Fruit fly (Drosophila melanogaster) whole organism, embryonic: Measurements from ENCODE around the gene RpS9.

Source experiments
- Aef1 ChIP-seq: fragments of 200-800 bp; sonication (Bioruptor generic); IDR thresholded peaks from 3 replicates; pipeline ENCODE4 v1.3.6; 2022; ENCODE audit warnings: missing biosample characterization, missing genetic modification characterization
- Atf6 ChIP-seq: fragments of 200-800 bp; sonication (Bioruptor generic); IDR thresholded peaks from 2 replicates; pipeline ENCODE4 v1.3.6; 2022; ENCODE audit warnings: missing biosample characterization, missing genetic modification characterization
- B-H2 ChIP-seq: fragments of 200-800 bp; sonication (Bioruptor generic); optimal IDR thresholded peaks from 2 replicates; lab custom pipeline; 2018; ENCODE audit warnings: missing biosample characterization, mild to moderate bottlenecking, missing genetic modification characterization
- BEAF-32 ChIP-seq: fragments of 200-800 bp; sonication (Bioruptor generic); optimal IDR thresholded peaks from 3 replicates; lab custom pipeline; 2017; ENCODE audit warnings: missing biosample characterization, missing genetic modification characterization, mild to moderate bottlenecking, moderate library complexity, missing genetic modification reagents
- Bdp1 ChIP-seq: fragments of 200-800 bp; sonication (Bioruptor generic); optimal IDR thresholded peaks from 3 replicates; lab custom pipeline; 2016; ENCODE audit warnings: missing biosample characterization, missing genetic modification characterization
- CG10209 ChIP-seq: fragments of 200-800 bp; sonication (Bioruptor generic); optimal IDR thresholded peaks from 3 replicates; lab custom pipeline; 2017; ENCODE audit warnings: missing biosample characterization, mild to moderate bottlenecking, missing genetic modification characterization, missing genetic modification reagents
- CG11560 ChIP-seq: fragments of 200-800 bp; sonication (Bioruptor generic); IDR thresholded peaks from 3 replicates; pipeline ENCODE4 v1.3.6; 2022; ENCODE audit warnings: missing biosample characterization, missing genetic modification characterization
- CG13287 ChIP-seq: fragments of 200-800 bp; sonication (Bioruptor generic); IDR thresholded peaks from 2 replicates; pipeline ENCODE4 v1.3.6; 2022; ENCODE audit warnings: missing biosample characterization, missing genetic modification characterization; ENCODE audit not compliant: partially characterized antibody
- CG14014 ChIP-seq: fragments of 200-800 bp; sonication (Bioruptor generic); IDR thresholded peaks from 2 replicates; pipeline ENCODE4 v1.3.6; 2022; ENCODE audit warnings: missing biosample characterization, missing genetic modification characterization
- CG14050 ChIP-seq: fragments of 200-800 bp; sonication (Bioruptor generic); IDR thresholded peaks from 3 replicates; pipeline ENCODE4 v1.3.6; 2022; ENCODE audit warnings: missing biosample characterization, missing genetic modification characterization
- CG14667 ChIP-seq: fragments of 200-800 bp; sonication (Bioruptor generic); IDR thresholded peaks from 2 replicates; pipeline ENCODE4 v1.3.6; 2022; ENCODE audit warnings: missing biosample characterization, missing genetic modification characterization
- CG15011 ChIP-seq: fragments of 200-800 bp; sonication (Bioruptor generic); optimal IDR thresholded peaks from 3 replicates; lab custom pipeline; 2018; ENCODE audit warnings: missing biosample characterization, mild to moderate bottlenecking, missing genetic modification characterization
- CG15073 ChIP-seq: fragments of 200-800 bp; sonication (Bioruptor generic); optimal IDR thresholded peaks from 2 replicates; lab custom pipeline; 2016; ENCODE audit warnings: missing biosample characterization, missing genetic modification characterization
- CG17186 ChIP-seq: fragments of 200-800 bp; sonication (Bioruptor generic); optimal IDR thresholded peaks from 3 replicates; lab custom pipeline; 2017; ENCODE audit warnings: missing biosample characterization, missing genetic modification reagents, missing genetic modification characterization
- CG17385 ChIP-seq: fragments of 200-800 bp; sonication (Bioruptor generic); optimal IDR thresholded peaks from 3 replicates; lab custom pipeline; 2018; ENCODE audit warnings: missing biosample characterization, mild to moderate bottlenecking, missing genetic modification characterization
- CG2712 ChIP-seq: fragments of 200-800 bp; optimal IDR thresholded peaks from 3 replicates; lab custom pipeline; 2019; ENCODE audit warnings: missing biosample characterization, mild to moderate bottlenecking, missing genetic modification characterization, moderate library complexity
- CG3163 ChIP-seq: fragments of 200-800 bp; sonication (Bioruptor generic); optimal IDR thresholded peaks from 3 replicates; lab custom pipeline; 2016; ENCODE audit warnings: missing biosample characterization, missing genetic modification characterization
- CG3407 ChIP-seq: fragments of 200-800 bp; sonication (Bioruptor generic); optimal IDR thresholded peaks from 2 replicates; lab custom pipeline; 2018; ENCODE audit warnings: missing biosample characterization, mild to moderate bottlenecking, missing genetic modification characterization
- CG3726 ChIP-seq: fragments of 200-800 bp; sonication (Bioruptor generic); IDR thresholded peaks from 3 replicates; pipeline ENCODE4, ENCODE4 v1.3.6; 2022; ENCODE audit warnings: missing biosample characterization, missing genetic modification characterization
- CG4360 ChIP-seq: fragments of 200-800 bp; sonication (Bioruptor generic); IDR thresholded peaks from 2 replicates; pipeline ENCODE4 v1.3.6; 2022; ENCODE audit warnings: missing biosample characterization, missing genetic modification characterization
- CG6175 ChIP-seq: fragments of 200-800 bp; sonication (Bioruptor generic); IDR thresholded peaks from 3 replicates; pipeline ENCODE4 v1.3.6; 2022; ENCODE audit warnings: missing biosample characterization, missing genetic modification characterization
- CG8089 ChIP-seq: fragments of 200-800 bp; sonication (Bioruptor generic); optimal IDR thresholded peaks from 3 replicates; lab custom pipeline; 2016; ENCODE audit warnings: missing biosample characterization, missing genetic modification characterization
- CG8290 ChIP-seq, 3 experiments: fragments of 200-800 bp; sonication (Bioruptor generic); optimal IDR thresholded peaks; 2 replicates each; lab custom pipeline; 2016 to 2019; ENCODE audit warnings: missing biosample characterization in 3 of 3, missing genetic modification characterization in 3 of 3, mild to moderate bottlenecking in 2 of 3, moderate library complexity in 1 of 3
- CG8388 ChIP-seq: fragments of 200-800 bp; sonication (Bioruptor generic); optimal IDR thresholded peaks from 2 replicates; lab custom pipeline; 2019; ENCODE audit warnings: missing biosample characterization, mild to moderate bottlenecking, missing genetic modification characterization, moderate library complexity
- CkIIα-i1 ChIP-seq: fragments of 200-800 bp; sonication (Bioruptor generic); IDR thresholded peaks from 2 replicates; pipeline ENCODE4 v1.3.6; 2022; ENCODE audit warnings: missing biosample characterization, missing genetic modification characterization
- Dip2 ChIP-seq: fragments of 200-800 bp; sonication (Bioruptor generic); IDR thresholded peaks from 2 replicates; pipeline ENCODE4 v1.3.6; 2022; ENCODE audit warnings: missing biosample characterization, missing genetic modification characterization
- HHEX ChIP-seq: fragments of 200-800 bp; sonication (Bioruptor generic); optimal IDR thresholded peaks from 3 replicates; lab custom pipeline; 2017; ENCODE audit warnings: missing biosample characterization, mild to moderate bottlenecking, missing genetic modification characterization, missing genetic modification reagents
- NFAT ChIP-seq: fragments of 200-800 bp; sonication (Bioruptor generic); IDR thresholded peaks from 2 replicates; pipeline ENCODE4 v1.3.6; 2022; ENCODE audit warnings: missing biosample characterization, missing genetic modification characterization
- Scr ChIP-seq: fragments of 200-800 bp; sonication (Bioruptor generic); IDR thresholded peaks from 2 replicates; pipeline ENCODE4 v1.3.6; 2022; ENCODE audit warnings: missing biosample characterization, missing genetic modification characterization; ENCODE audit not compliant: partially characterized antibody
- Sry-β ChIP-seq: fragments of 200-800 bp; sonication (Bioruptor generic); optimal IDR thresholded peaks from 2 replicates; lab custom pipeline; 2018; ENCODE audit warnings: missing biosample characterization, mild to moderate bottlenecking, missing genetic modification characterization, moderate library complexity
- Tbp ChIP-seq: fragments of >200 bp; optimal IDR thresholded peaks from 2 replicates; lab custom pipeline; 2018; ENCODE audit warnings: missing biosample characterization, missing genetic modification characterization
- aop ChIP-seq: fragments of 200-800 bp; sonication (Bioruptor generic); IDR thresholded peaks from 2 replicates; pipeline ENCODE4 v1.3.6; 2022; ENCODE audit warnings: missing biosample characterization, missing genetic modification characterization
- ato ChIP-seq: fragments of 200-800 bp; sonication (Bioruptor generic); IDR thresholded peaks from 2 replicates; pipeline ENCODE4 v1.3.6; 2022; ENCODE audit warnings: missing biosample characterization, missing genetic modification characterization; ENCODE audit not compliant: partially characterized antibody
- cas ChIP-seq: fragments of 200-800 bp; sonication (Bioruptor generic); IDR thresholded peaks from 2 replicates; pipeline ENCODE4 v1.3.6; 2022; ENCODE audit warnings: missing biosample characterization, missing genetic modification characterization
- dan ChIP-seq: fragments of 200-800 bp; sonication (Bioruptor generic); IDR thresholded peaks from 2 replicates; pipeline ENCODE4 v1.3.6; 2022; ENCODE audit warnings: missing biosample characterization, missing genetic modification characterization
- dati ChIP-seq: fragments of 200-800 bp; sonication (Bioruptor generic); IDR thresholded peaks from 2 replicates; pipeline ENCODE4 v1.3.6; 2022; ENCODE audit warnings: missing biosample characterization, missing genetic modification characterization
- ems ChIP-seq: fragments of 200-800 bp; sonication (Bioruptor generic); optimal IDR thresholded peaks from 3 replicates; lab custom pipeline; 2016; ENCODE audit warnings: missing biosample characterization, missing genetic modification characterization
- esg ChIP-seq: fragments of 200-800 bp; sonication (Bioruptor generic); conservative IDR thresholded peaks from 2 replicates; pipeline ENCODE4 v1.3.6; 2022; ENCODE audit warnings: missing biosample characterization, missing genetic modification characterization
- exex ChIP-seq: fragments of 200-800 bp; sonication (Bioruptor generic); optimal IDR thresholded peaks from 4 replicates; lab custom pipeline; 2018; ENCODE audit warnings: missing biosample characterization, mild to moderate bottlenecking, missing genetic modification characterization, moderate library complexity
- grau ChIP-seq: fragments of 200-800 bp; optimal IDR thresholded peaks from 3 replicates; lab custom pipeline; 2019; ENCODE audit warnings: missing biosample characterization, mild to moderate bottlenecking, missing genetic modification characterization, moderate library complexity
- hbn ChIP-seq: fragments of 200-800 bp; sonication (Bioruptor generic); IDR thresholded peaks from 2 replicates; pipeline ENCODE4 v1.3.6; 2022; ENCODE audit warnings: missing biosample characterization, missing genetic modification characterization; ENCODE audit not compliant: partially characterized antibody
- klu ChIP-seq: fragments of 200-800 bp; sonication (Bioruptor generic); IDR thresholded peaks from 2 replicates; pipeline ENCODE4 v1.3.6; 2022; ENCODE audit warnings: missing biosample characterization, missing genetic modification characterization
- knrl ChIP-seq: fragments of 200-800 bp; sonication (Bioruptor generic); IDR thresholded peaks from 3 replicates; pipeline ENCODE4 v1.3.6; 2022; ENCODE audit warnings: missing biosample characterization, missing genetic modification characterization; ENCODE audit not compliant: partially characterized antibody
- lilli ChIP-seq: fragments of 200-800 bp; sonication (Bioruptor generic); optimal IDR thresholded peaks from 3 replicates; lab custom pipeline; 2016; ENCODE audit warnings: missing biosample characterization, missing genetic modification characterization
- run ChIP-seq: fragments of 200-800 bp; sonication (Bioruptor generic); optimal IDR thresholded peaks from 3 replicates; lab custom pipeline; 2018; ENCODE audit warnings: missing biosample characterization, mild to moderate bottlenecking, missing genetic modification characterization
- sim ChIP-seq: fragments of 200-800 bp; sonication (Bioruptor generic); IDR thresholded peaks from 2 replicates; pipeline ENCODE4 v1.3.6; 2022; ENCODE audit warnings: missing biosample characterization, missing genetic modification characterization
- toy ChIP-seq: fragments of 200-800 bp; sonication (Bioruptor generic); IDR thresholded peaks from 2 replicates; pipeline ENCODE4 v1.3.6; 2022; ENCODE audit warnings: missing biosample characterization, missing genetic modification characterization
- trh ChIP-seq: fragments of 200-800 bp; sonication (Bioruptor generic); optimal IDR thresholded peaks from 2 replicates; lab custom pipeline; 2016; ENCODE audit warnings: missing biosample characterization, missing genetic modification characterization
- unpg ChIP-seq: fragments of 200-800 bp; sonication (Bioruptor generic); optimal IDR thresholded peaks from 3 replicates; lab custom pipeline; 2018; ENCODE audit warnings: missing biosample characterization, mild to moderate bottlenecking, missing genetic modification characterization, moderate library complexity

Gene RpS9

DNA sequence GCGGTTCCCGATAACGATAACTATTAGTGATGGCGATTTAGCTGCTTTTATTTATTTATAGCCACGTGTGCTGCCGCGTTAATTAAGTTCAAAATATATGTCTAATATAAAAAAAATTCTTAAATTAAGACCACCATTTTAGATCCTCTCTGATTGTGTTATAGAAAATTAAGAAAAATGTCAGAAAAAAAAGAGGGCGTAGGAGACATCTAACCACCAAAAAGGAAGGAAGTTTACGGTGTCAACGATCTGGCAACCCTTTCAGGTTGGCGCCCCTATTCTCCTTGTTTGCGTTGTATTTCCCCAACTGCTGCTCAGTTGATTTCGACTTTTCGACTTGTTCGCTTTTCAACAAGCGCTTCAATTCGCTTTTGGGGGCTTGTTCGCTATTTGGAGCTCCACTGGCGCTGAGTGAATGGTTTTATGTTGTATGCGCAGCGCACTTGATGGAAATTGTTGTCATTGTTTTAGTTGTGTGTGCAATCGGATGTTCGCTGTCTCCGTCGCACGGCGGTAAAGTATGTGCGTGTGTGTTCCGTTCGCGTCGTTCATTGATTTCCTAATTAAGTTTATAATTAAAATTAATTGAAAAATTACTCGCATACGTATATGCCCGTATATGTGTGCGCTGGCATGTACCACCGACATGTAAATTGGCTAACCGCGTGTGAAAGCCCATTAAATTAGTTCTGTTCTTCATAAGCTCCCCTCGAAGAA lies 50.4 kb downstream of the RpS9 start, which contains the start of the genes CG3434 and CG44838 (continued):
- TF ChIP-seq cas (GFP tag; lab: Robert Waterston, UW) = 0 out of 2 replicates have a peak, but pooled peaks have one; percentile 65
- TF ChIP-seq CG8290 (GFP tag; optimal IDR thresholded peaks at IDR 0.05; lab: Kevin White, UChicago) = peak; percentile 83
- peak; percentile 27 to 81 for TF ChIP-seq CG8290 (tag; optimal IDR thresholded peaks at IDR 0.05; lab: Kevin White, UChicago)
- TF ChIP-seq CG10209 (GFP tag; lab: Kevin White, UChicago) = peak; percentile 68
- TF ChIP-seq CG2712 = peak; percentile 86
- TF ChIP-seq Aef1 = peak; percentile 57
- TF ChIP-seq Tbp (GFP tag; lab: Kevin White, UChicago) = no peak
- peak; percentile 62 for TF ChIP-seq HHEX
- TF ChIP-seq ems (GFP tag; lab: Kevin White, UChicago) = peak; percentile 77
- no peak for TF ChIP-seq dan
- TF ChIP-seq Sry-β = peak; percentile 97
- peak; percentile 67 for TF ChIP-seq CG13287
- peak; percentile 15 for TF ChIP-seq trh (GFP tag; lab: Kevin White, UChicago)
- TF ChIP-seq CG14050 (GFP tag; lab: Robert Waterston, UW) = peak; percentile 60
- TF ChIP-seq Bdp1 = peak; percentile 77
- TF ChIP-seq CG8388 (GFP tag; lab: Kevin White, UChicago) = peak; percentile 75
- TF ChIP-seq lilli (GFP tag; lab: Kevin White, UChicago) = peak; percentile 90
- peak; percentile 54 for TF ChIP-seq CG15011
- peak; percentile 38 for TF ChIP-seq BEAF-32 (GFP tag; lab: Kevin White, UChicago)
- TF ChIP-seq CkIIα-i1 (GFP tag; lab: Robert Waterston, UW) = no peak
- TF ChIP-seq klu (GFP tag; lab: Robert Waterston, UW) = peak; percentile 51; the same call in 1 of the 2 replicates
- no peak for TF ChIP-seq CG3726 (GFP tag; lab: Robert Waterston, UW)
- TF ChIP-seq CG14667 (GFP tag; lab: Robert Waterston, UW) = peak; percentile 47; the same call in 1 of the 2 replicates
- peak; percentile 63; the same call in 1 of the 2 replicates for TF ChIP-seq Atf6 (GFP tag; lab: Robert Waterston, UW)
- TF ChIP-seq CG11560 (tag; lab: Robert Waterston, UW) = no peak; the same call in 2 of the 3 replicates
- TF ChIP-seq CG14014 = peak; percentile 70
- TF ChIP-seq hbn (GFP tag; lab: Robert Waterston, UW) = no peak
- peak; percentile 45 for TF ChIP-seq exex (tag; lab: Kevin White, UChicago)
- no peak for TF ChIP-seq Dip2 (GFP tag; lab: Robert Waterston, UW)
- peak; percentile 65 for TF ChIP-seq esg (GFP tag; lab: Robert Waterston, UW)
- no peak for TF ChIP-seq ato (GFP tag; lab: Robert Waterston, UW)
- TF ChIP-seq sim (GFP tag; lab: Robert Waterston, UW) = no peak
- peak; percentile 78 for TF ChIP-seq unpg (GFP tag; lab: Kevin White, UChicago)
- no peak for TF ChIP-seq CG8089 (GFP tag; lab: Kevin White, UChicago)
- TF ChIP-seq NFAT = peak; percentile 56
- peak; percentile 73 for TF ChIP-seq CG17385 (GFP tag; lab: Kevin White, UChicago)
- peak; percentile 45; the same call in 1 of the 2 replicates for TF ChIP-seq dati (GFP tag; lab: Robert Waterston, UW)
- TF ChIP-seq grau (tag; lab: Kevin White, UChicago) = peak; percentile 84
- peak; percentile 79 for TF ChIP-seq B-H2 (GFP tag; lab: Kevin White, UChicago)
- peak; percentile 31 for TF ChIP-seq CG3163
- peak; percentile 33 for TF ChIP-seq Scr (GFP tag; lab: Robert Waterston, UW)
- peak; percentile 70 for TF ChIP-seq run (tag; lab: Kevin White, UChicago)
- peak; percentile 44; the same call in 1 of the 3 replicates for TF ChIP-seq CG6175 (GFP tag; lab: Robert Waterston, UW)
- TF ChIP-seq CG15073 (GFP tag; lab: Kevin White, UChicago) = no peak
- 0 out of 3 replicates have a peak, but pooled peaks have one; percentile 18 for TF ChIP-seq knrl
- TF ChIP-seq CG17186 (GFP tag; lab: Kevin White, UChicago) = peak; percentile 58
- TF ChIP-seq aop (GFP tag; lab: Robert Waterston, UW) = no peak
- TF ChIP-seq CG3407 (GFP tag; lab: Kevin White, UChicago) = peak; percentile 63
- TF ChIP-seq CG4360 (GFP tag; lab: Robert Waterston, UW) = 0 out of 2 replicates have a peak, but pooled peaks have one; percentile 34
- TF ChIP-seq toy (GFP tag; lab: Robert Waterston, UW) = no peak
